Worm (Caenorhabditis elegans) whole organism, early embryonic: ENCODE measurements around the gene K11H3.8.

Experiments
- B0310.2 ChIP-seq: sonication (generic microtip); optimal IDR thresholded peaks from 2 replicates; lab custom pipeline; 2016; ENCODE audit warnings: mild to moderate bottlenecking, missing genetic modification characterization, missing compliant biosample characterization
- ceh-13 ChIP-seq: fragments of 200-800 bp; sonication (Bioruptor generic); optimal IDR thresholded peaks from 2 replicates; lab custom pipeline; 2018; ENCODE audit warnings: mild to moderate bottlenecking, missing genetic modification characterization, missing compliant biosample characterization
- ets-7 ChIP-seq: sonication (generic microtip); optimal IDR thresholded peaks from 2 replicates; lab custom pipeline; 2016; ENCODE audit warnings: missing genotype, missing genetic modification characterization, missing compliant biosample characterization
- sea-1 ChIP-seq: fragments of 200-800 bp; sonication (Bioruptor generic); conservative IDR thresholded peaks from 2 replicates; pipeline ENCODE4 v1.3.6; 2022; ENCODE audit warnings: missing genetic modification characterization, missing compliant biosample characterization

DNA sequence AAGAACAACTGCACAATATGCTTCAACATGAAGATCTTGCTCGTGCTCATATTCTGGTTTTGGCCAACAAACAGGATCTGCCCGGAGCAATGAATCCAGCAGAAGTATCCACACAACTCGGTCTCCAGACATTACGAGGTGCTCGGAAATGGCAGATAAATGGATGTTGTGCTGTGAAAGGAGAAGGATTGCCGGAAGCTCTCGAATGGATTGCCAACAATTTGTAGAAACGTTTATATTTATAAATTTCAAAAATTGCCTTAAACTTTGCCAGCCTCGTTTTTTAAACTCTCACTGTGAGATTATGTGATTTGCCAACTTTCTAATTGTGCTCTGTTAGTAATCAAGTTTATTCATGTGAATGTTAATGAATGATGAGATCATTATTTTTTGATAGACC is 11.2 kb upstream of the K11H3.8 start:
- TF ChIP-seq B0310.2 (tag; lab: Kevin White, UChicago) (no peak), ceh-13 (no peak), sea-1 (GFP tag; lab: Robert Waterston, UW) (no peak), ets-7 (tag; lab: Kevin White, UChicago) (no peak)
